Fruit fly (Drosophila melanogaster) whole organism: ENCODE measurements around the gene CG1806.

Experiments
- CG8478 ChIP-seq: fragments of >200 bp; optimal IDR thresholded peaks from 2 replicates; lab custom pipeline; 2018; ENCODE audit warnings: inconsistent platforms
- EcR ChIP-seq, 2 experiments: fragments of >200 bp; optimal IDR thresholded peaks; 2 replicates each; lab custom pipeline; 2017; ENCODE audit warnings: missing biosample characterization in 2 of 2, missing genetic modification characterization in 2 of 2, missing genetic modification reagents in 2 of 2
- pan ChIP-seq: fragments of >200 bp; optimal IDR thresholded peaks from 2 replicates; lab custom pipeline; 2017
- psq ChIP-seq: fragments of >200 bp; optimal IDR thresholded peaks from 2 replicates; lab custom pipeline; 2017
- usp ChIP-seq: fragments of >200 bp; optimal IDR thresholded peaks from 2 replicates; lab custom pipeline; 2017; ENCODE audit warnings: missing biosample characterization, missing genetic modification characterization, mixed read lengths

DNA sequence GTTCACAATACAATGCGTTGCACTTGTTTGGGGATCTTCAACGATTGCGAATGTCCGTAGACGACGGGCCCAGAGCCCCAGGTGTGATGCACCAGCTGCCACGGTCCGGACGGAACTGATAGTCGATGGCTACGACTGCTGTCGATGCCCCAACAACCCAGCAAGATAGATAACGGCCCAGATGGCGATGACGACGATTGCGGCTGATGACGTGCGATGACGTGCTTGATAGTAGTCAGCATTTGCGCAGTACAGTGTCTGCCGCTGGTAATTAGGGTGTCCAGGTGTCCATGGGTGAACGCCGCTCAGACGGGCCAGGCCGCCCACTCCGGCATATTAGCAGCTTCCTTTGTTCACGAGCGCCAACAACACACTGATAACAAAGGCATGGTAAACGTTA, 22.0 kb upstream of the CG1806 start, which contains the start of gene cac:
- TF ChIP-seq pan (lab: Kevin White, UChicago) (no peak), psq (lab: Kevin White, UChicago) (no peak), usp (no peak), EcR (GFP tag; optimal IDR thresholded peaks at IDR 0.05; lab: Kevin White, UChicago) (no peak), CG8478 (no peak)
